Fruit fly (Drosophila melanogaster) S2 (cell line): ENCODE data around the gene moody.
A peak's percentile ranks its signal among the peaks of the same experiment; 100 is the strongest.

Experiments used
- CG8478 ChIP-seq: fragments of >200 bp; optimal IDR thresholded peaks from 2 replicates; lab custom pipeline; 2018
- CTCF ChIP-seq, 2 experiments: fragments of >200 bp; optimal IDR thresholded peaks; 2 replicates each; lab custom pipeline; 2018

- TF ChIP-seq CG8478 (lab: Kevin White, UChicago) (no peak), CTCF (optimal IDR thresholded peaks at IDR 0.05; lab: Kevin White, UChicago) (peak; percentile 58 to 78)
Measured at dm6 chrX:2094072-2094761, 44.3 kb upstream of the moody start, which contains the start of gene csw.
